Worm (Caenorhabditis elegans) whole organism, early embryonic: ENCODE measurements around the gene ras-2.

Experiments used
- B0310.2 ChIP-seq: sonication (generic microtip); optimal IDR thresholded peaks from 2 replicates; lab custom pipeline; 2016; ENCODE audit warnings: mild to moderate bottlenecking, missing genetic modification characterization, missing compliant biosample characterization
- ama-1 ChIP-seq: fragments of 150-350 bp; optimal IDR thresholded peaks from 2 replicates; lab custom pipeline; 2014
- ceh-36 ChIP-seq: sonication (generic microtip); optimal IDR thresholded peaks from 2 replicates; lab custom pipeline; 2016; ENCODE audit warnings: missing genetic modification characterization, inconsistent platforms, missing compliant biosample characterization
- hmbx-1 ChIP-seq: sonication (generic microtip); optimal IDR thresholded peaks from 2 replicates; lab custom pipeline; 2016; ENCODE audit warnings: mild to moderate bottlenecking, missing genetic modification characterization, missing compliant biosample characterization

DNA sequence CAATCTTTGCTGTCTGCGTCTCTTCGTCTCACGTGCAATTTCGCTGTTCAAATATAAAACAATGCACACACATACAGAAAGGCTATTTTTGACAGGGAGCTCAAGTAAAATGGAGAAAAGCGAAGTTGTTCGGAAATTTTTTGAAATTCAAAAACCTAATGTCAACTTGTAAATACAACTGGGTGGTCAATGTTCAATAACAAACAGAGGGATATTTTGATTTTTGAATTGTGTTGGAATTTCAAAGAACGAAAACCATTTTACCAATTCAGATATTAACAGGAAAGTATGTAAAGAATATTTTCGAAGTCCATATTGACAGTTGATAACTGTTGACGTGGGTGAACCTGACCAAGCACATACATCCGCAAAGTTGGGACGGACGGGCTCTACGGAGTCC is 51.5 kb downstream of the ras-2 start, which contains the start of gene tag-243:
- no peak for TF ChIP-seq ceh-36 (tag; lab: Kevin White, UChicago)
- no peak for TF ChIP-seq hmbx-1
- no peak for TF ChIP-seq B0310.2 (tag; lab: Kevin White, UChicago)
- TF ChIP-seq ama-1 (lab: Kevin White, UChicago) = no peak
